Fruit fly (Drosophila melanogaster): ENCODE results near the gene yem.

DNA sequence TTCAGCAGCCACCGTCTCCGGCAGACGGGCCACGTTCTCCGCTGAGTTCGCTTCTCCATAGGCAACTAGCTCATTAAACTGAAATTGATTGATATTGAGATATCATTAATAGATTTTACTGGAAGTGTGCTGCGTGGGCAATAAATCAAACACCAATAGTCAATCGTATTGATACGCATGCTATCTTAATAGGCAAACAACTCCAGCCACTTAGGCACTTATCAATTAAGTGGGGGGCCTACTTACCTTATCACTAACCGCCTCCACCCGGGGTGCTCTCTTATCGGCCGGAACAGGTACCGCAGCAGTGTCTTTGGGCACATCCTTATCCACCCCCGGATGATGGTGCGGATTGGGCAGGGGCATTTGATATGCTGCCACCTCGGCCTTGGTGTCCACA is 10.9 kb downstream of the yem start:
- TF ChIP-seq GATAd (GFP tag; optimal IDR thresholded peaks at IDR 0.05) (no peak), N (GFP tag; optimal IDR thresholded peaks at IDR 0.05) (no peak), jim (GFP tag; optimal IDR thresholded peaks at IDR 0.05) (no peak), usp (GFP tag; optimal IDR thresholded peaks at IDR 0.05) (no peak), Abd-B (GFP tag; optimal IDR thresholded peaks at IDR 0.05) (no peak), psq (GFP tag; optimal IDR thresholded peaks at IDR 0.05) (no peak), br (GFP tag; optimal IDR thresholded peaks at IDR 0.05) (no peak), fru (GFP tag; optimal IDR thresholded peaks at IDR 0.05) (no peak), Hr83 (GFP tag; optimal IDR thresholded peaks at IDR 0.05; ENCODE audit: poor library complexity, severe bottlenecking) (no peak), ey (GFP tag; optimal IDR thresholded peaks at IDR 0.05) (no peak)
